Fruit fly (Drosophila melanogaster) whole organism, wandering third instar larva: ENCODE data around the gene CG3402.

Source experiments
- Dif ChIP-seq: fragments of 200-275, 200-300 bp; sonication (Bioruptor generic); optimal IDR thresholded peaks from 2 replicates; lab custom pipeline; 2018; ENCODE audit warnings: missing biosample characterization, missing genetic modification characterization; ENCODE audit not compliant: partially characterized antibody
- Hr78 ChIP-seq: fragments of >200 bp; optimal IDR thresholded peaks from 2 replicates; lab custom pipeline; 2017; ENCODE audit warnings: missing biosample characterization, missing genetic modification characterization
- Sp1 ChIP-seq: fragments of 200-800 bp; sonication (Bioruptor generic); optimal IDR thresholded peaks from 3 replicates; lab custom pipeline; 2019; ENCODE audit warnings: missing biosample characterization, mild to moderate bottlenecking, missing genetic modification characterization, moderate library complexity
- fru ChIP-seq: fragments of 200-800 bp; sonication (Bioruptor generic); optimal IDR thresholded peaks from 3 replicates; lab custom pipeline; 2016; ENCODE audit warnings: missing biosample characterization, mild to moderate bottlenecking, missing genetic modification characterization
- lola ChIP-seq: fragments of >200 bp; optimal IDR thresholded peaks from 2 replicates; lab custom pipeline; 2017; ENCODE audit warnings: missing biosample characterization, missing genetic modification characterization
- pan ChIP-seq: fragments of >200 bp; optimal IDR thresholded peaks from 2 replicates; lab custom pipeline; 2017
- psq ChIP-seq: fragments of 200-800 bp; sonication (Bioruptor generic); optimal IDR thresholded peaks from 3 replicates; lab custom pipeline; 2017; ENCODE audit warnings: missing biosample characterization, mild to moderate bottlenecking, missing genetic modification characterization, moderate library complexity
- sage ChIP-seq: fragments of 200-800 bp; sonication (Bioruptor generic); optimal IDR thresholded peaks from 2 replicates; lab custom pipeline; 2016; ENCODE audit warnings: missing biosample characterization, mild to moderate bottlenecking, missing genetic modification characterization
- usp ChIP-seq: fragments of >200 bp; optimal IDR thresholded peaks from 2 replicates; lab custom pipeline; 2017; ENCODE audit warnings: missing biosample characterization, missing genetic modification characterization

DNA sequence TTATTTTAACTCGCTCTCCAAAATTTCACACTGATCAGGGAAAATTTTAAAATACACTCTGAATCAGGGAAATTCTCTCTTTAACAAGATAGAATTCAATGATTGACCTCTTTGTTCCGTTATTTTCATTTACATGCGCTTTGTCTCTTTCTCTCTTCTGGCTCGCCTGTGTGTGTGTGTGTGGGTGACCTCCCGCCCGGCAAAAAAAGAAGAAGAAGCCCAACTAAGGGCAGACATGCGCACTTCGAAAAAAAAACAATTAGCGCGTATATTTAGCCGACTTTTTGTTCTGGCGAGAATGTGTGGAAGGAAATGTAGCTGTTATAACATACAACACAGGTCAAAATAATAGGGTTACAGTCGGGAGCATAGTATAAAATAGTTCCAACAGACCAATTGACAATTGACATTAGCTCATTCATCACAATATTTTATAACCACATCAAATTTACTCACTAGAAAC lies 29.8 kb upstream of the CG3402 start, which contains the start of gene CG3386:
- TF ChIP-seq Sp1 (GFP tag; lab: Kevin White, UChicago) = no peak
- no peak for TF ChIP-seq Dif
- no peak for TF ChIP-seq usp (GFP tag; lab: Kevin White, UChicago)
- TF ChIP-seq pan (lab: Kevin White, UChicago) = no peak
- TF ChIP-seq psq (GFP tag; lab: Kevin White, UChicago) = no peak
- TF ChIP-seq lola = no peak
- no peak for TF ChIP-seq sage (GFP tag; lab: Kevin White, UChicago)
- TF ChIP-seq Hr78 (GFP tag; lab: Kevin White, UChicago) = no peak
- TF ChIP-seq fru (GFP tag; lab: Kevin White, UChicago) = no peak
